Fruit fly (Drosophila melanogaster) whole organism, embryonic: ENCODE measurements around the gene CG32073.

ENCODE experiments used
- Abd-B ChIP-seq: fragments of 200-800 bp; sonication (Bioruptor generic); optimal IDR thresholded peaks from 2 replicates; lab custom pipeline; 2018; ENCODE audit warnings: missing biosample characterization, mild to moderate bottlenecking, missing genetic modification characterization, moderate library complexity
- CG10209 ChIP-seq: fragments of 200-800 bp; sonication (Bioruptor generic); optimal IDR thresholded peaks from 3 replicates; lab custom pipeline; 2017; ENCODE audit warnings: missing biosample characterization, mild to moderate bottlenecking, missing genetic modification characterization, missing genetic modification reagents
- CG10274 ChIP-seq: fragments of 200-800 bp; sonication (Bioruptor generic); optimal IDR thresholded peaks from 3 replicates; lab custom pipeline; 2017; ENCODE audit warnings: missing biosample characterization, mild to moderate bottlenecking, missing genetic modification characterization
- CG10565 ChIP-seq: fragments of 200-800 bp; sonication (Bioruptor generic); optimal IDR thresholded peaks from 3 replicates; lab custom pipeline; 2016; ENCODE audit warnings: missing biosample characterization, mild to moderate bottlenecking, missing genetic modification characterization
- CG11696 ChIP-seq: fragments of 200-800 bp; sonication (Bioruptor generic); IDR thresholded peaks from 2 replicates; pipeline ENCODE4 v1.3.6; 2022; ENCODE audit warnings: missing biosample characterization, missing genetic modification characterization
- CG13296 ChIP-seq: fragments of 200-800 bp; sonication (Bioruptor generic); optimal IDR thresholded peaks from 3 replicates; lab custom pipeline; 2018; ENCODE audit warnings: missing biosample characterization, mild to moderate bottlenecking, missing genetic modification characterization
- CG1529 ChIP-seq: fragments of 200-800 bp; sonication (Bioruptor generic); optimal IDR thresholded peaks from 3 replicates; lab custom pipeline; 2018; ENCODE audit warnings: missing biosample characterization, missing genetic modification characterization
- CG16779 ChIP-seq: fragments of 200-800 bp; sonication (Bioruptor generic); IDR thresholded peaks from 2 replicates; pipeline ENCODE4 v1.3.6; 2022; ENCODE audit warnings: missing biosample characterization, missing genetic modification characterization
- CG16815 ChIP-seq: fragments of 200-800 bp; sonication (Bioruptor generic); optimal IDR thresholded peaks from 3 replicates; lab custom pipeline; 2017; ENCODE audit warnings: missing biosample characterization, mild to moderate bottlenecking, missing genetic modification characterization
- CG16863 ChIP-seq: fragments of 200-800 bp; sonication (Bioruptor generic); optimal IDR thresholded peaks from 3 replicates; lab custom pipeline; 2016; ENCODE audit warnings: missing biosample characterization, missing genetic modification characterization
- CG17385 ChIP-seq: fragments of 200-800 bp; sonication (Bioruptor generic); optimal IDR thresholded peaks from 3 replicates; lab custom pipeline; 2018; ENCODE audit warnings: missing biosample characterization, mild to moderate bottlenecking, missing genetic modification characterization
- CG2129 ChIP-seq: fragments of 200-800 bp; sonication (Bioruptor generic); IDR thresholded peaks from 2 replicates; pipeline ENCODE4 v1.3.6; 2022; ENCODE audit warnings: missing biosample characterization, missing genetic modification characterization; ENCODE audit not compliant: partially characterized antibody
- CG3065 ChIP-seq: fragments of 200-800 bp; sonication (Bioruptor generic); optimal IDR thresholded peaks from 2 replicates; lab custom pipeline; 2016; ENCODE audit warnings: missing biosample characterization, missing genetic modification characterization
- CG5245 ChIP-seq: fragments of 200-800 bp; sonication (Bioruptor generic); optimal IDR thresholded peaks from 3 replicates; lab custom pipeline; 2016; ENCODE audit warnings: missing biosample characterization, missing genetic modification characterization
- CG6683 ChIP-seq: fragments of 200-800 bp; sonication (Bioruptor generic); optimal IDR thresholded peaks from 2 replicates; lab custom pipeline; 2017; ENCODE audit warnings: missing biosample characterization, mild to moderate bottlenecking, missing genetic modification characterization, missing genetic modification reagents
- CG9817 ChIP-seq: fragments of 200-800 bp; sonication (Bioruptor generic); optimal IDR thresholded peaks from 2 replicates; lab custom pipeline; 2018; ENCODE audit warnings: missing biosample characterization, mild to moderate bottlenecking, missing genetic modification characterization, moderate library complexity
- CTCF ChIP-seq: fragments of 200-800 bp; sonication (Bioruptor generic); optimal IDR thresholded peaks from 2 replicates; lab custom pipeline; 2017; ENCODE audit warnings: missing biosample characterization, mild to moderate bottlenecking, missing genetic modification characterization, moderate library complexity
- Chrac-16 ChIP-seq: fragments of 200-800 bp; sonication (Bioruptor generic); optimal IDR thresholded peaks from 3 replicates; lab custom pipeline; 2016; ENCODE audit warnings: missing biosample characterization, missing genetic modification characterization
- D19B ChIP-seq: fragments of 200-800 bp; sonication (Bioruptor generic); optimal IDR thresholded peaks from 2 replicates; lab custom pipeline; 2017; ENCODE audit warnings: missing biosample characterization, mild to moderate bottlenecking, missing genetic modification characterization
- Dfd ChIP-seq, 2 experiments: fragments of >200 bp; optimal IDR thresholded peaks; 2 replicates each; lab custom pipeline; 2017; ENCODE audit warnings: missing biosample characterization in 2 of 2, missing genetic modification characterization in 2 of 2
- Ets97D ChIP-seq: fragments of 200-800 bp; sonication (Bioruptor generic); optimal IDR thresholded peaks from 3 replicates; lab custom pipeline; 2016; ENCODE audit warnings: missing biosample characterization, missing genetic modification characterization
- Gsc ChIP-seq: fragments of 200-800 bp; sonication (Bioruptor generic); IDR thresholded peaks from 2 replicates; pipeline ENCODE4 v1.3.6; 2022; ENCODE audit warnings: missing biosample characterization, missing genetic modification characterization
- Kr ChIP-seq: fragments of 200-800 bp; sonication (Bioruptor generic); optimal IDR thresholded peaks from 2 replicates; lab custom pipeline; 2017; ENCODE audit warnings: missing biosample characterization, mild to moderate bottlenecking, missing genetic modification characterization
- NC2α ChIP-seq: fragments of 200-800 bp; sonication (Bioruptor generic); optimal IDR thresholded peaks from 2 replicates; lab custom pipeline; 2016; ENCODE audit warnings: missing biosample characterization, missing genetic modification characterization
- Nf-YB ChIP-seq: fragments of 200-800 bp; sonication (Bioruptor generic); optimal IDR thresholded peaks from 3 replicates; lab custom pipeline; 2019; ENCODE audit warnings: missing biosample characterization, mild to moderate bottlenecking, missing genetic modification characterization, moderate library complexity
- Pdp1 ChIP-seq, 2 experiments: fragments of 200-800 bp; sonication (Bioruptor generic); optimal IDR thresholded peaks; 3 replicates each; lab custom pipeline; 2016; ENCODE audit warnings: missing biosample characterization in 2 of 2, missing genetic modification characterization in 2 of 2, mild to moderate bottlenecking in 1 of 2, moderate library complexity in 1 of 2
- TFAM ChIP-seq: fragments of 200-800 bp; sonication (Bioruptor generic); optimal IDR thresholded peaks from 2 replicates; lab custom pipeline; 2017; ENCODE audit warnings: missing biosample characterization, missing genetic modification characterization, inconsistent platforms
- YL-1 ChIP-seq: fragments of 200-800 bp; sonication (Bioruptor generic); optimal IDR thresholded peaks from 3 replicates; lab custom pipeline; 2017; ENCODE audit warnings: missing biosample characterization, mild to moderate bottlenecking, missing genetic modification characterization
- chinmo ChIP-seq: fragments of 200-800 bp; sonication (Bioruptor generic); IDR thresholded peaks from 4 replicates; pipeline ENCODE4 v1.3.6; 2022; ENCODE audit warnings: missing biosample characterization, missing genetic modification characterization; ENCODE audit not compliant: partially characterized antibody
- chm ChIP-seq: fragments of 200-800 bp; sonication (Bioruptor generic); IDR thresholded peaks from 2 replicates; pipeline ENCODE4 v1.3.6; 2022; ENCODE audit warnings: missing biosample characterization, missing genetic modification characterization
- corto ChIP-seq: fragments of 200-800 bp; sonication (Bioruptor generic); optimal IDR thresholded peaks from 2 replicates; lab custom pipeline; 2016; ENCODE audit warnings: missing biosample characterization, mild to moderate bottlenecking, missing genetic modification characterization, moderate library complexity
- croc ChIP-seq: fragments of 200-800 bp; sonication (Bioruptor generic); conservative IDR thresholded peaks from 3 replicates; pipeline ENCODE4 v1.3.6; 2022; ENCODE audit warnings: missing biosample characterization, missing genetic modification characterization
- dan ChIP-seq: fragments of 200-800 bp; sonication (Bioruptor generic); IDR thresholded peaks from 2 replicates; pipeline ENCODE4 v1.3.6; 2022; ENCODE audit warnings: missing biosample characterization, missing genetic modification characterization
- dmrt99B ChIP-seq: fragments of 200-800 bp; sonication (Bioruptor generic); optimal IDR thresholded peaks from 2 replicates; lab custom pipeline; 2018; ENCODE audit warnings: missing biosample characterization, mild to moderate bottlenecking, missing genetic modification characterization, moderate library complexity
- dpn ChIP-seq, 2 experiments: fragments of 200-800 bp; sonication (Bioruptor generic); optimal IDR thresholded peaks; 3 replicates each; lab custom pipeline; 2016; ENCODE audit warnings: missing biosample characterization in 2 of 2, missing genetic modification characterization in 2 of 2
- en ChIP-seq: fragments of 200-800 bp; sonication (Bioruptor generic); optimal IDR thresholded peaks from 2 replicates; lab custom pipeline; 2016; ENCODE audit warnings: missing biosample characterization, missing genetic modification characterization
- fd102C ChIP-seq: fragments of 200-800 bp; sonication (Bioruptor generic); optimal IDR thresholded peaks from 2 replicates; lab custom pipeline; 2018; ENCODE audit warnings: missing biosample characterization, mild to moderate bottlenecking, missing genetic modification characterization, moderate library complexity
- fd64A ChIP-seq: fragments of 200-800 bp; sonication (Bioruptor generic); optimal IDR thresholded peaks from 3 replicates; lab custom pipeline; 2018; ENCODE audit warnings: missing biosample characterization, mild to moderate bottlenecking, missing genetic modification characterization
- fru ChIP-seq: fragments of >200 bp; optimal IDR thresholded peaks from 2 replicates; lab custom pipeline; 2017
- gfzf ChIP-seq: fragments of 200-800 bp; sonication (Bioruptor generic); optimal IDR thresholded peaks from 2 replicates; lab custom pipeline; 2016; ENCODE audit warnings: missing biosample characterization, mild to moderate bottlenecking, missing genetic modification characterization, moderate library complexity
- hkb ChIP-seq, 2 experiments: fragments of 200-800 bp in 1 of 2; fragments of >200 bp in 1 of 2; sonication (Bioruptor generic) in 1 of 2; IDR thresholded peaks in 1 of 2; optimal IDR thresholded peaks in 1 of 2; 2 replicates each; pipeline versions ENCODE4 v1.3.6 to Lab custom; 2017 to 2022; ENCODE audit warnings: missing biosample characterization in 1 of 2, missing genetic modification characterization in 1 of 2
- hth ChIP-seq: fragments of >200 bp; optimal IDR thresholded peaks from 2 replicates; lab custom pipeline; 2017; ENCODE audit warnings: inconsistent platforms
- lab ChIP-seq: fragments of 200-800 bp; sonication (Bioruptor generic); optimal IDR thresholded peaks from 3 replicates; lab custom pipeline; 2017; ENCODE audit warnings: missing biosample characterization, missing genetic modification characterization, mild to moderate bottlenecking, moderate library complexity, missing genetic modification reagents
- lov ChIP-seq, 2 experiments: fragments of 200-800 bp in 1 of 2; fragments of >200 bp in 1 of 2; sonication (Bioruptor generic) in 1 of 2; IDR thresholded peaks in 1 of 2; optimal IDR thresholded peaks in 1 of 2; 2 replicates in 1 of 2; 3 replicates in 1 of 2; pipeline versions ENCODE4 v1.3.6 to Lab custom; 2017 to 2022; ENCODE audit warnings: missing biosample characterization in 1 of 2, missing genetic modification characterization in 1 of 2
- pnt ChIP-seq: fragments of 200-800 bp; sonication (Bioruptor generic); optimal IDR thresholded peaks from 3 replicates; lab custom pipeline; 2016; ENCODE audit warnings: missing biosample characterization, missing genetic modification characterization
- pum ChIP-seq: fragments of 200-800 bp; sonication (Bioruptor generic); optimal IDR thresholded peaks from 2 replicates; lab custom pipeline; 2016; ENCODE audit warnings: missing biosample characterization, missing genetic modification characterization
- sd ChIP-seq: fragments of 200-800 bp; sonication (Bioruptor generic); optimal IDR thresholded peaks from 3 replicates; lab custom pipeline; 2018; ENCODE audit warnings: missing biosample characterization, mild to moderate bottlenecking, missing genetic modification characterization, moderate library complexity
- stc ChIP-seq: fragments of 200-800 bp; sonication (Bioruptor generic); IDR thresholded peaks from 2 replicates; pipeline ENCODE4 v1.3.6; 2022; ENCODE audit warnings: missing biosample characterization, missing genetic modification characterization
- twi ChIP-seq: fragments of 200-800 bp; optimal IDR thresholded peaks from 2 replicates; lab custom pipeline; 2019; ENCODE audit warnings: missing biosample characterization, mild to moderate bottlenecking, missing genetic modification characterization, moderate library complexity
- zfh1 ChIP-seq: fragments of 200-800 bp; sonication (Bioruptor generic); IDR thresholded peaks from 3 replicates; pipeline ENCODE4 v1.3.6; 2022; ENCODE audit warnings: missing biosample characterization, missing genetic modification characterization

CG32073 gene

DNA sequence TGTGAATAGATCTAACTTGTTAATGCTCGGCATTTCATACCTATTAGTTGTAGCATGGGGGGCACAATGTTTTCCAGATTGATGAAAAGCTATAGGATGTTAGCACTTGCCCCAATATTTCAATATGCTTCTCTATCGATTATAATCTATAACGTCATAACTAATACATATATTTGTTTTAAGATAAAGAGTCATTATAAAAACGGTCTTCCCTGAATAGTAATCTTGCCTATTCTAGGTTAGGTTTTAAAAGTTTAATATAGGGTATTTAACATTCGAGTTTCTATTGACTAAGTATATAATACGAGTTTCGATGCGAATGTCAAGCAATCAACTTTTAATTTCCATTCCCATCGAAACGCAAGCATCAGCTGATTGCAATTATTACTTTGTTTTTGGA is 46.2 kb downstream of the CG32073 start, which contains the start of the genes CG6321 and Blos2 (continued):
- TF ChIP-seq hkb (optimal IDR thresholded peaks at IDR 0.05; lab: Kevin White, UChicago) (no peak), hkb (GFP tag; IDR thresholded peaks at IDR 0.05; lab: Robert Waterston, UW) (peak; percentile 86), lab (GFP tag; lab: Kevin White, UChicago) (peak; percentile 86), gfzf (GFP tag; lab: Kevin White, UChicago) (no peak), fd102C (GFP tag; lab: Kevin White, UChicago) (no peak), CG16863 (GFP tag; lab: Kevin White, UChicago) (peak; percentile 1), corto (no peak), CG10209 (GFP tag; lab: Kevin White, UChicago) (peak; percentile 70), CG1529 (GFP tag; lab: Kevin White, UChicago) (peak; percentile 59), CG13296 (peak; percentile 77), Gsc (no peak), Pdp1 (GFP tag; optimal IDR thresholded peaks at IDR 0.05; lab: Kevin White, UChicago) (peak; percentile 30 to 65), Ets97D (GFP tag; lab: Kevin White, UChicago) (peak; percentile 30), Abd-B (GFP tag; lab: Kevin White, UChicago) (peak; percentile 76), pnt (peak; percentile 39), zfh1 (GFP tag; lab: Robert Waterston, UW) (peak; percentile 54), CG17385 (GFP tag; lab: Kevin White, UChicago) (peak; percentile 77), dan (GFP tag; lab: Robert Waterston, UW) (no peak), Chrac-16 (GFP tag; lab: Kevin White, UChicago) (peak; percentile 55), CG3065 (GFP tag; lab: Kevin White, UChicago) (no peak), D19B (GFP tag; lab: Kevin White, UChicago) (peak; percentile 98), Nf-YB (GFP tag; lab: Kevin White, UChicago) (peak; percentile 62), CG10274 (peak; percentile 24), chm (GFP tag; lab: Robert Waterston, UW) (peak; percentile 55; the same call in 1 of the 2 replicates), croc (GFP tag; lab: Robert Waterston, UW) (peak; percentile 48; the same call in 2 of the 3 replicates), YL-1 (GFP tag; lab: Kevin White, UChicago) (peak; percentile 21), Dfd (GFP tag; optimal IDR thresholded peaks at IDR 0.05; lab: Kevin White, UChicago) (no peak), CG16779 (GFP tag; lab: Robert Waterston, UW) (no peak), CG11696 (GFP tag; lab: Robert Waterston, UW) (0 out of 2 replicates have a peak, but pooled peaks have one; percentile 24), TFAM (no peak), en (peak; percentile 27), sd (tag; lab: Kevin White, UChicago) (peak; percentile 67), twi (tag; lab: Kevin White, UChicago) (peak; percentile 51), pum (peak; percentile 42), dmrt99B (tag; lab: Kevin White, UChicago) (peak; percentile 87), CTCF (peak; percentile 16), hth (no peak), Kr (GFP tag; lab: Kevin White, UChicago) (no peak), CG10565 (GFP tag; lab: Kevin White, UChicago) (no peak), chinmo (no peak), NC2α (GFP tag; lab: Kevin White, UChicago) (no peak), CG2129 (GFP tag; lab: Robert Waterston, UW) (no peak), lov (optimal IDR thresholded peaks at IDR 0.05; lab: Kevin White, UChicago) (no peak), lov (GFP tag; IDR thresholded peaks at IDR 0.05; lab: Robert Waterston, UW) (0 out of 3 replicates have a peak, but pooled peaks have one; percentile 37), CG5245 (GFP tag; lab: Kevin White, UChicago) (peak; percentile 39), CG6683 (GFP tag; lab: Kevin White, UChicago) (peak; percentile 50), fd64A (GFP tag; lab: Kevin White, UChicago) (peak; percentile 13), CG16815 (GFP tag; lab: Kevin White, UChicago) (peak; percentile 42), CG9817 (tag; lab: Kevin White, UChicago) (peak; percentile 63), stc (GFP tag; lab: Robert Waterston, UW) (peak; percentile 79), dpn (GFP tag; optimal IDR thresholded peaks at IDR 0.05; lab: Kevin White, UChicago) (peak; percentile 69 to 77), fru (lab: Kevin White, UChicago) (no peak)
